Fruit fly (Drosophila melanogaster) whole organism, embryonic: ENCODE data around the gene CG7483.

ENCODE experiments used
- Blimp-1 ChIP-seq: fragments of 200-800 bp; sonication (Bioruptor generic); optimal IDR thresholded peaks from 3 replicates; lab custom pipeline; 2018; ENCODE audit warnings: missing biosample characterization, missing genetic modification characterization, mild to moderate bottlenecking, moderate library complexity, missing genetic modification reagents
- Bteb2 ChIP-seq: fragments of 200-800 bp; sonication (Bioruptor generic); optimal IDR thresholded peaks from 2 replicates; lab custom pipeline; 2016; ENCODE audit warnings: missing biosample characterization, missing genetic modification characterization
- C15 ChIP-seq: fragments of 200-800 bp; sonication (Bioruptor generic); IDR thresholded peaks from 3 replicates; pipeline ENCODE4 v1.3.6; 2022; ENCODE audit warnings: missing biosample characterization, missing genetic modification characterization
- CG10267 ChIP-seq: fragments of 200-800 bp; sonication (Bioruptor generic); optimal IDR thresholded peaks from 2 replicates; lab custom pipeline; 2018; ENCODE audit warnings: missing biosample characterization, mild to moderate bottlenecking, missing genetic modification characterization, moderate library complexity
- CG12071 ChIP-seq: fragments of 200-800 bp; sonication (Bioruptor generic); optimal IDR thresholded peaks from 3 replicates; lab custom pipeline; 2018; ENCODE audit warnings: missing biosample characterization, mild to moderate bottlenecking, missing genetic modification characterization
- CG13123 ChIP-seq: fragments of 200-800 bp; sonication (Bioruptor generic); optimal IDR thresholded peaks from 2 replicates; lab custom pipeline; 2016; ENCODE audit warnings: missing biosample characterization, missing genetic modification characterization
- CG13775 ChIP-seq: fragments of 200-800 bp; sonication (Bioruptor generic); optimal IDR thresholded peaks from 3 replicates; lab custom pipeline; 2017; ENCODE audit warnings: missing biosample characterization, mild to moderate bottlenecking, missing genetic modification characterization
- CG14050 ChIP-seq: fragments of 200-800 bp; sonication (Bioruptor generic); IDR thresholded peaks from 3 replicates; pipeline ENCODE4 v1.3.6; 2022; ENCODE audit warnings: missing biosample characterization, missing genetic modification characterization
- CG1529 ChIP-seq: fragments of 200-800 bp; sonication (Bioruptor generic); optimal IDR thresholded peaks from 3 replicates; lab custom pipeline; 2018; ENCODE audit warnings: missing biosample characterization, missing genetic modification characterization
- CG15601 ChIP-seq: fragments of 200-800 bp; sonication (Bioruptor generic); optimal IDR thresholded peaks from 3 replicates; lab custom pipeline; 2019; ENCODE audit warnings: missing biosample characterization, mild to moderate bottlenecking, missing genetic modification characterization, moderate library complexity
- CG17568 ChIP-seq: fragments of 200-800 bp; sonication (Bioruptor generic); optimal IDR thresholded peaks from 2 replicates; lab custom pipeline; 2018; ENCODE audit warnings: missing biosample characterization, mild to moderate bottlenecking, missing genetic modification characterization, moderate library complexity
- CG1792 ChIP-seq: fragments of 200-800 bp; sonication (Bioruptor generic); optimal IDR thresholded peaks from 2 replicates; lab custom pipeline; 2016; ENCODE audit warnings: missing biosample characterization, missing genetic modification characterization
- CG31365 ChIP-seq: fragments of 200-800 bp; sonication (Bioruptor generic); optimal IDR thresholded peaks from 2 replicates; lab custom pipeline; 2018; ENCODE audit warnings: missing biosample characterization, mild to moderate bottlenecking, missing genetic modification characterization
- CG32532 ChIP-seq: fragments of 200-800 bp; sonication (Bioruptor generic); IDR thresholded peaks from 2 replicates; pipeline ENCODE4 v1.3.6; 2022; ENCODE audit warnings: missing biosample characterization, missing genetic modification characterization
- CG33213 ChIP-seq: fragments of 200-800 bp; sonication (Bioruptor generic); optimal IDR thresholded peaks from 3 replicates; lab custom pipeline; 2016; ENCODE audit warnings: missing biosample characterization, missing genetic modification characterization
- CG33557 ChIP-seq: fragments of 200-800 bp; sonication (Bioruptor generic); optimal IDR thresholded peaks from 2 replicates; lab custom pipeline; 2019; ENCODE audit warnings: missing biosample characterization, mild to moderate bottlenecking, missing genetic modification characterization, moderate library complexity
- CG4424 ChIP-seq: fragments of 200-800 bp; sonication (Bioruptor generic); optimal IDR thresholded peaks from 3 replicates; lab custom pipeline; 2016; ENCODE audit warnings: missing biosample characterization, missing genetic modification characterization
- CG7839 ChIP-seq: fragments of 200-800 bp; sonication (Bioruptor generic); optimal IDR thresholded peaks from 3 replicates; lab custom pipeline; 2018; ENCODE audit warnings: missing biosample characterization, mild to moderate bottlenecking, missing genetic modification characterization, moderate library complexity
- CG8478 ChIP-seq: fragments of >200 bp; optimal IDR thresholded peaks from 2 replicates; lab custom pipeline; 2018
- CG8765 ChIP-seq: fragments of 200-800 bp; sonication (Bioruptor generic); IDR thresholded peaks from 2 replicates; pipeline ENCODE4 v1.3.6; 2022; ENCODE audit warnings: missing biosample characterization, missing genetic modification characterization
- CHES-1-like ChIP-seq: fragments of 200-800 bp; sonication (Bioruptor generic); optimal IDR thresholded peaks from 2 replicates; lab custom pipeline; 2016; ENCODE audit warnings: missing biosample characterization, missing genetic modification characterization
- Ets65A ChIP-seq: fragments of 200-800 bp; sonication (Bioruptor generic); peaks from one replicate; lab custom pipeline; 2016; ENCODE audit warnings: missing biosample characterization, missing genetic modification characterization
- Gug ChIP-seq: fragments of 200-800 bp; sonication (Bioruptor generic); IDR thresholded peaks from 4 replicates; pipeline ENCODE4 v1.3.6; 2022; ENCODE audit warnings: missing biosample characterization, missing genetic modification characterization
- Hmr ChIP-seq: fragments of 200-800 bp; sonication (Bioruptor generic); optimal IDR thresholded peaks from 3 replicates; lab custom pipeline; 2017; ENCODE audit warnings: mild to moderate bottlenecking, missing biosample characterization, missing genetic modification reagents, missing genetic modification characterization
- Nf-YA ChIP-seq: fragments of 200-800 bp; sonication (Bioruptor generic); IDR thresholded peaks from 2 replicates; pipeline ENCODE4 v1.3.6; 2022; ENCODE audit warnings: missing biosample characterization, missing genetic modification characterization
- Nf-YC ChIP-seq: fragments of 200-800 bp; optimal IDR thresholded peaks from 3 replicates; lab custom pipeline; 2019; ENCODE audit warnings: missing biosample characterization, mild to moderate bottlenecking, missing genetic modification characterization, moderate library complexity
- Ravus ChIP-seq: fragments of 200-800 bp; sonication (Bioruptor generic); IDR thresholded peaks from 2 replicates; pipeline ENCODE4 v1.3.6; 2022; ENCODE audit warnings: missing biosample characterization, missing genetic modification characterization
- Rfx ChIP-seq: fragments of 200-800 bp; sonication (Bioruptor generic); IDR thresholded peaks from 2 replicates; pipeline ENCODE4 v1.3.6; 2022; ENCODE audit warnings: missing biosample characterization, missing genetic modification characterization
- Six4 ChIP-seq: fragments of 200-800 bp; sonication (Bioruptor generic); optimal IDR thresholded peaks from 2 replicates; lab custom pipeline; 2016; ENCODE audit warnings: missing biosample characterization, missing genetic modification characterization
- Ssrp ChIP-seq: fragments of 200-800 bp; sonication (Bioruptor generic); optimal IDR thresholded peaks from 2 replicates; lab custom pipeline; 2018; ENCODE audit warnings: missing biosample characterization, mild to moderate bottlenecking, missing genetic modification characterization, moderate library complexity
- abd-A ChIP-seq: fragments of 200-800 bp; sonication (Bioruptor generic); optimal IDR thresholded peaks from 3 replicates; lab custom pipeline; 2019; ENCODE audit warnings: missing biosample characterization, mild to moderate bottlenecking, missing genetic modification characterization, moderate library complexity
- amos ChIP-seq: fragments of 200-800 bp; sonication (Bioruptor generic); IDR thresholded peaks from 2 replicates; pipeline ENCODE4 v1.3.6; 2022; ENCODE audit warnings: missing biosample characterization, missing genetic modification characterization; ENCODE audit not compliant: partially characterized antibody
- ara ChIP-seq: fragments of 200-800 bp; sonication (Bioruptor generic); IDR thresholded peaks from 2 replicates; pipeline ENCODE4 v1.3.6; 2022; ENCODE audit warnings: missing biosample characterization, missing genetic modification characterization
- caup ChIP-seq: fragments of 200-800 bp; sonication (Bioruptor generic); optimal IDR thresholded peaks from 3 replicates; lab custom pipeline; 2017; ENCODE audit warnings: missing biosample characterization, mild to moderate bottlenecking, missing genetic modification characterization, moderate library complexity; ENCODE audit not compliant: severe bottlenecking
- crc ChIP-seq: fragments of 200-800 bp; sonication (Bioruptor generic); optimal IDR thresholded peaks from 2 replicates; lab custom pipeline; 2016; ENCODE audit warnings: missing biosample characterization, missing genetic modification characterization
- esg ChIP-seq: fragments of 200-800 bp; sonication (Bioruptor generic); conservative IDR thresholded peaks from 2 replicates; pipeline ENCODE4 v1.3.6; 2022; ENCODE audit warnings: missing biosample characterization, missing genetic modification characterization
- fd102C ChIP-seq: fragments of 200-800 bp; sonication (Bioruptor generic); optimal IDR thresholded peaks from 2 replicates; lab custom pipeline; 2018; ENCODE audit warnings: missing biosample characterization, mild to moderate bottlenecking, missing genetic modification characterization, moderate library complexity
- ham ChIP-seq: fragments of 200-800 bp; sonication (Bioruptor generic); IDR thresholded peaks from 2 replicates; pipeline ENCODE4 v1.3.6; 2022; ENCODE audit warnings: missing biosample characterization, missing genetic modification characterization
- inv ChIP-seq: fragments of 200-800 bp; sonication (Bioruptor generic); IDR thresholded peaks from 2 replicates; pipeline ENCODE4 v1.3.6; 2022; ENCODE audit warnings: missing biosample characterization, missing genetic modification characterization; ENCODE audit not compliant: partially characterized antibody
- luna ChIP-seq: fragments of 200-800 bp; sonication (Bioruptor generic); optimal IDR thresholded peaks from 2 replicates; lab custom pipeline; 2016; ENCODE audit warnings: missing biosample characterization, missing genetic modification characterization
- maf-S ChIP-seq: fragments of 200-800 bp; sonication (Bioruptor generic); optimal IDR thresholded peaks from 2 replicates; lab custom pipeline; 2016; ENCODE audit warnings: missing biosample characterization, missing genetic modification characterization
- nerfin-1 ChIP-seq: fragments of 200-800 bp; sonication (Bioruptor generic); optimal IDR thresholded peaks from 3 replicates; lab custom pipeline; 2019; ENCODE audit warnings: missing biosample characterization, mild to moderate bottlenecking, missing genetic modification characterization, moderate library complexity
- nmo ChIP-seq: fragments of 200-800 bp; sonication (Bioruptor generic); optimal IDR thresholded peaks from 2 replicates; lab custom pipeline; 2018; ENCODE audit warnings: missing biosample characterization, mild to moderate bottlenecking, missing genetic modification characterization, moderate library complexity
- pan ChIP-seq, 4 experiments: fragments of >200 bp in 3 of 4; fragments of 200-800 bp in 1 of 4; sonication (Bioruptor generic) in 1 of 4; optimal IDR thresholded peaks in 3 of 4; IDR thresholded peaks in 1 of 4; 2 replicates each; pipeline versions ENCODE4 v1.3.6 to Lab custom; 2017 to 2022; ENCODE audit warnings: missing biosample characterization in 2 of 4, missing genetic modification characterization in 2 of 4, mixed read lengths in 1 of 4
- phol ChIP-seq: fragments of 200-800 bp; sonication (Bioruptor generic); optimal IDR thresholded peaks from 3 replicates; lab custom pipeline; 2018; ENCODE audit warnings: missing biosample characterization, mild to moderate bottlenecking, missing genetic modification characterization, moderate library complexity
- repo ChIP-seq: fragments of 200-800 bp; sonication (Bioruptor generic); optimal IDR thresholded peaks from 2 replicates; lab custom pipeline; 2016; ENCODE audit warnings: missing biosample characterization, missing genetic modification characterization
- sisA ChIP-seq: fragments of 200-800 bp; sonication (Bioruptor generic); IDR thresholded peaks from 2 replicates; pipeline ENCODE4 v1.3.6; 2022; ENCODE audit warnings: missing biosample characterization, missing genetic modification characterization
- tll ChIP-seq, 2 experiments: fragments of 200-800 bp in 1 of 2; fragments of >200 bp in 1 of 2; sonication (Bioruptor generic) in 1 of 2; optimal IDR thresholded peaks; 2 replicates each; lab custom pipeline; 2017 to 2019; ENCODE audit warnings: missing biosample characterization in 2 of 2, missing genetic modification characterization in 2 of 2, mild to moderate bottlenecking in 1 of 2, moderate library complexity in 1 of 2
- tna ChIP-seq: fragments of 200-800 bp; sonication (Bioruptor generic); IDR thresholded peaks from 2 replicates; pipeline ENCODE4 v1.3.6; 2022; ENCODE audit warnings: missing biosample characterization, missing genetic modification characterization; ENCODE audit not compliant: partially characterized antibody
- zfh2 ChIP-seq: fragments of 200-800 bp; sonication (Bioruptor generic); optimal IDR thresholded peaks from 2 replicates; lab custom pipeline; 2016; ENCODE audit warnings: missing biosample characterization, missing genetic modification characterization

The CG7483 gene

DNA sequence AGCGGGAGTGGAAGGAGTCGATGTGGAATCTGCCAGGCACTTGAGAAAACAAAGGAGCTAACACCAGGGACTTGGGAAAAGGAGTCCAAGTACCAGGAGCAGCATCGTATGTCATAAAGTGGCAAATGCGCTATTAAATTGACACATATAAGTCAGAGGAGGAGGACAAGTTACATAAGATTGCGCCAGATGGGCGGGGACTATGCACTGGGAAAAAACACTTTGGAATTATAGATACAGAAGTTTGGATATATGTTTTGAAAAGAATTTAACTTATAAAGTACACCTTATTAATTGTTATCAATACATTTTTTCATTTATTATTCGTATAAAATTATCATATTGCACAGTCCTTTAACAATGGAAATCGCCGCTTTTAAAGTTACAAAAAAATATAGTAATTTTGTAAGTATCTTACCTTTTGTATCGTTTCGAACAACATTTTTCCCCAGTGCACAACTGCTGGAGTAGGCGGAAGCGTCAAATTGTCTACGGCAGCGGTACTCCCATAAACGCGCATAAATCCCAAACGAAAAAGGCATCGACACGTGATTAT is 23.1 kb downstream of the CG7483 start (continued):
- peak; percentile 13 for TF ChIP-seq CG13775 (GFP tag; lab: Kevin White, UChicago)
- no peak for TF ChIP-seq CG1792 (GFP tag; lab: Kevin White, UChicago)
- TF ChIP-seq CG7839: peak; percentile 13
- TF ChIP-seq maf-S (GFP tag; lab: Kevin White, UChicago): no peak
- no peak for TF ChIP-seq ara
- TF ChIP-seq repo (GFP tag; lab: Kevin White, UChicago): no peak
- TF ChIP-seq Hmr (GFP tag; lab: Kevin White, UChicago): no peak
- TF ChIP-seq zfh2 (GFP tag; lab: Kevin White, UChicago): no peak
- no peak for TF ChIP-seq Blimp-1 (GFP tag; lab: Kevin White, UChicago)
- no peak for TF ChIP-seq Bteb2 (GFP tag; lab: Kevin White, UChicago)
- no peak for TF ChIP-seq abd-A
- no peak for TF ChIP-seq tll (GFP tag; optimal IDR thresholded peaks at IDR 0.05; lab: Kevin White, UChicago)
- TF ChIP-seq tna: no peak
- TF ChIP-seq CG13123 (GFP tag; lab: Kevin White, UChicago): no peak
- TF ChIP-seq Rfx (GFP tag; lab: Robert Waterston, UW): no peak
- peak; percentile 47 for TF ChIP-seq CG33557
- TF ChIP-seq CG31365 (tag; lab: Kevin White, UChicago): no peak
- no peak for TF ChIP-seq CG8765 (GFP tag; lab: Robert Waterston, UW)
- no peak for TF ChIP-seq luna (GFP tag; lab: Kevin White, UChicago)
- peak; percentile 30 for TF ChIP-seq Ssrp (tag; lab: Kevin White, UChicago)
- no peak for TF ChIP-seq C15 (GFP tag; lab: Robert Waterston, UW)
- TF ChIP-seq nerfin-1 (tag; lab: Kevin White, UChicago): no peak
- TF ChIP-seq Nf-YA (GFP tag; lab: Robert Waterston, UW): no peak
- TF ChIP-seq CG17568: no peak
- TF ChIP-seq esg (GFP tag; lab: Robert Waterston, UW): no peak
- no peak for TF ChIP-seq CHES-1-like (GFP tag; lab: Kevin White, UChicago)
- no peak for TF ChIP-seq CG8478 (lab: Kevin White, UChicago)
- no peak for TF ChIP-seq CG1529
- TF ChIP-seq pan (optimal IDR thresholded peaks at IDR 0.05; lab: Kevin White, UChicago): no peak
- no peak for TF ChIP-seq pan (GFP tag; optimal IDR thresholded peaks at IDR 0.05 in 1 of 2, IDR thresholded peaks at IDR 0.05 in 1 of 2)
- TF ChIP-seq CG10267 (tag; lab: Kevin White, UChicago): peak; percentile 45
- no peak for TF ChIP-seq CG33213 (GFP tag; lab: Kevin White, UChicago)
- no peak for TF ChIP-seq CG12071 (GFP tag; lab: Kevin White, UChicago)
- no peak for TF ChIP-seq CG4424 (GFP tag; lab: Kevin White, UChicago)
- no peak for TF ChIP-seq CG32532 (GFP tag; lab: Robert Waterston, UW)
- no peak for TF ChIP-seq caup (GFP tag; lab: Kevin White, UChicago)
- peak; percentile 36 for TF ChIP-seq phol (tag; lab: Kevin White, UChicago)
- TF ChIP-seq CG14050 (GFP tag; lab: Robert Waterston, UW): no peak
- TF ChIP-seq Ravus: no peak
- no peak for TF ChIP-seq Nf-YC
- peak; percentile 9 for TF ChIP-seq Ets65A (GFP tag; lab: Kevin White, UChicago)
- no peak for TF ChIP-seq Six4 (GFP tag; lab: Kevin White, UChicago)
- no peak for TF ChIP-seq sisA (GFP tag; lab: Robert Waterston, UW)
- no peak for TF ChIP-seq CG15601 (tag; lab: Kevin White, UChicago)
- no peak for TF ChIP-seq amos (GFP tag; lab: Robert Waterston, UW)
- TF ChIP-seq fd102C (GFP tag; lab: Kevin White, UChicago): no peak
- no peak for TF ChIP-seq crc
- no peak for TF ChIP-seq ham (GFP tag; lab: Robert Waterston, UW)
- no peak for TF ChIP-seq inv (GFP tag; lab: Robert Waterston, UW)
- peak; percentile 41 for TF ChIP-seq nmo (GFP tag; lab: Kevin White, UChicago)
- TF ChIP-seq Gug (GFP tag; lab: Robert Waterston, UW): no peak
